Worm (Caenorhabditis elegans): ENCODE results near the gene cyp-37A1.

- TF ChIP-seq blmp-1 (tag; optimal IDR thresholded peaks at IDR 0.05) (no peak), unc-86 (tag; optimal IDR thresholded peaks at IDR 0.05) (no peak), lsy-2 (tag; optimal IDR thresholded peaks at IDR 0.05) (no peak), dpl-1 (GFP tag; optimal IDR thresholded peaks at IDR 0.05) (no peak), mep-1 (tag; optimal IDR thresholded peaks at IDR 0.05) (no peak), unc-62 (GFP tag; optimal IDR thresholded peaks at IDR 0.05) (no peak), ceh-82 (tag; optimal IDR thresholded peaks at IDR 0.05) (no peak), snu-23 (GFP tag; optimal IDR thresholded peaks at IDR 0.05) (no peak), nhr-28 (tag; optimal IDR thresholded peaks at IDR 0.05) (no peak), nhr-84 (tag; optimal IDR thresholded peaks at IDR 0.05) (no peak), snpc-4 (tag; optimal IDR thresholded peaks at IDR 0.05) (no peak), nhr-11 (tag; optimal IDR thresholded peaks at IDR 0.05) (no peak)
These were observed 2.1 kb upstream of the cyp-37A1 start for ce11 chrII:14018887-14019286.

Data from whole organism, L1 larva.